Fruit fly (Drosophila melanogaster) whole organism, embryonic: ENCODE measurements around the gene CG6153.
A peak's percentile ranks its signal among the peaks of the same experiment; 100 is the strongest.

Experiments used
- Abd-B ChIP-seq: fragments of 200-800 bp; sonication (Bioruptor generic); optimal IDR thresholded peaks from 2 replicates; lab custom pipeline; 2018; ENCODE audit warnings: missing biosample characterization, mild to moderate bottlenecking, missing genetic modification characterization, moderate library complexity
- Blimp-1 ChIP-seq: fragments of 200-800 bp; sonication (Bioruptor generic); optimal IDR thresholded peaks from 3 replicates; lab custom pipeline; 2018; ENCODE audit warnings: missing biosample characterization, missing genetic modification characterization, mild to moderate bottlenecking, moderate library complexity, missing genetic modification reagents
- CG10543 ChIP-seq: fragments of 200-800 bp; sonication (Bioruptor generic); optimal IDR thresholded peaks from 3 replicates; lab custom pipeline; 2017; ENCODE audit warnings: missing biosample characterization, mild to moderate bottlenecking, missing genetic modification characterization, moderate library complexity
- CG11093 ChIP-seq: fragments of 200-800 bp; sonication (Bioruptor generic); IDR thresholded peaks from 3 replicates; pipeline ENCODE4 v1.3.6; 2022; ENCODE audit warnings: missing biosample characterization, missing genetic modification characterization
- CG11247 ChIP-seq: fragments of 200-800 bp; sonication (Bioruptor generic); IDR thresholded peaks from 2 replicates; pipeline ENCODE4 v1.3.6; 2022; ENCODE audit warnings: missing biosample characterization, missing genetic modification characterization
- CG12299 ChIP-seq: fragments of 200-800 bp; sonication (Bioruptor generic); optimal IDR thresholded peaks from 2 replicates; lab custom pipeline; 2018; ENCODE audit warnings: missing biosample characterization, mild to moderate bottlenecking, missing genetic modification characterization
- CG12391 ChIP-seq: fragments of 200-800 bp; sonication (Bioruptor generic); optimal IDR thresholded peaks from 3 replicates; lab custom pipeline; 2018; ENCODE audit warnings: missing biosample characterization, mild to moderate bottlenecking, missing genetic modification characterization, moderate library complexity
- CG13296 ChIP-seq: fragments of 200-800 bp; sonication (Bioruptor generic); optimal IDR thresholded peaks from 3 replicates; lab custom pipeline; 2018; ENCODE audit warnings: missing biosample characterization, mild to moderate bottlenecking, missing genetic modification characterization
- CG14014 ChIP-seq: fragments of 200-800 bp; sonication (Bioruptor generic); IDR thresholded peaks from 2 replicates; pipeline ENCODE4 v1.3.6; 2022; ENCODE audit warnings: missing biosample characterization, missing genetic modification characterization
- CG17829 ChIP-seq: fragments of 200-800 bp; optimal IDR thresholded peaks from 2 replicates; lab custom pipeline; 2019; ENCODE audit warnings: missing biosample characterization, mild to moderate bottlenecking, missing genetic modification characterization, moderate library complexity
- CG2712 ChIP-seq: fragments of 200-800 bp; optimal IDR thresholded peaks from 3 replicates; lab custom pipeline; 2019; ENCODE audit warnings: missing biosample characterization, mild to moderate bottlenecking, missing genetic modification characterization, moderate library complexity
- CG3726 ChIP-seq: fragments of 200-800 bp; sonication (Bioruptor generic); IDR thresholded peaks from 3 replicates; pipeline ENCODE4, ENCODE4 v1.3.6; 2022; ENCODE audit warnings: missing biosample characterization, missing genetic modification characterization
- CG43689 ChIP-seq: fragments of 200-800 bp; sonication (Bioruptor generic); IDR thresholded peaks from 2 replicates; pipeline ENCODE4 v1.3.6; 2022; ENCODE audit warnings: missing biosample characterization, missing genetic modification characterization
- CG4707 ChIP-seq: fragments of 200-800 bp; sonication (Bioruptor generic); optimal IDR thresholded peaks from 2 replicates; lab custom pipeline; 2018; ENCODE audit warnings: missing biosample characterization, mild to moderate bottlenecking, missing genetic modification characterization, moderate library complexity
- CG4730 ChIP-seq: fragments of 200-800 bp; sonication (Bioruptor generic); IDR thresholded peaks from 2 replicates; pipeline ENCODE4 v1.3.6; 2022; ENCODE audit warnings: missing biosample characterization, missing genetic modification characterization
- CG6765 ChIP-seq: fragments of 200-800 bp; sonication (Bioruptor generic); optimal IDR thresholded peaks from 3 replicates; lab custom pipeline; 2017; ENCODE audit warnings: missing biosample characterization, mild to moderate bottlenecking, missing genetic modification characterization
- CG6791 ChIP-seq: fragments of 200-800 bp; sonication (Bioruptor generic); IDR thresholded peaks from 3 replicates; pipeline ENCODE4 v1.3.6; 2022; ENCODE audit warnings: missing biosample characterization, missing genetic modification characterization; ENCODE audit not compliant: partially characterized antibody
- CG6854 ChIP-seq: fragments of 200-800 bp; sonication (Bioruptor generic); optimal IDR thresholded peaks from 3 replicates; lab custom pipeline; 2017; ENCODE audit warnings: missing biosample characterization, mild to moderate bottlenecking, missing genetic modification characterization
- CG7271 ChIP-seq: fragments of 200-800 bp; sonication (Bioruptor generic); optimal IDR thresholded peaks from 2 replicates; lab custom pipeline; 2018; ENCODE audit warnings: missing biosample characterization, mild to moderate bottlenecking, missing genetic modification characterization, moderate library complexity
- CG7372 ChIP-seq: fragments of 200-800 bp; sonication (Bioruptor generic); IDR thresholded peaks from 2 replicates; pipeline ENCODE4 v1.3.6; 2022; ENCODE audit warnings: missing biosample characterization, missing genetic modification characterization
- CG7963 ChIP-seq: fragments of 200-800 bp; sonication (Bioruptor generic); IDR thresholded peaks from 3 replicates; pipeline ENCODE4 v1.3.6; 2022; ENCODE audit warnings: missing biosample characterization, missing genetic modification characterization; ENCODE audit not compliant: partially characterized antibody
- Dll ChIP-seq: fragments of 200-800 bp; sonication (Bioruptor generic); IDR thresholded peaks from 4 replicates; pipeline ENCODE4 v1.3.6; 2022; ENCODE audit warnings: missing biosample characterization, missing genetic modification characterization; ENCODE audit not compliant: partially characterized antibody
- Ets65A ChIP-seq: fragments of 200-800 bp; sonication (Bioruptor generic); peaks from one replicate; lab custom pipeline; 2016; ENCODE audit warnings: missing biosample characterization, missing genetic modification characterization
- HLH4C ChIP-seq: fragments of 200-800 bp; sonication (Bioruptor generic); IDR thresholded peaks from 3 replicates; pipeline ENCODE4 v1.3.6; 2022; ENCODE audit warnings: missing biosample characterization, missing genetic modification characterization; ENCODE audit not compliant: partially characterized antibody
- HLH54F ChIP-seq: fragments of 200-800 bp; sonication (Bioruptor generic); optimal IDR thresholded peaks from 3 replicates; lab custom pipeline; 2016; ENCODE audit warnings: missing biosample characterization, missing genetic modification characterization
- MBD-R2 ChIP-seq: fragments of 200-800 bp; sonication (Bioruptor generic); IDR thresholded peaks from 2 replicates; pipeline ENCODE4 v1.3.6; 2022; ENCODE audit warnings: missing biosample characterization, missing genetic modification characterization
- Nf-YB ChIP-seq: fragments of 200-800 bp; sonication (Bioruptor generic); optimal IDR thresholded peaks from 3 replicates; lab custom pipeline; 2019; ENCODE audit warnings: missing biosample characterization, mild to moderate bottlenecking, missing genetic modification characterization, moderate library complexity
- NfI ChIP-seq: fragments of 200-800 bp; sonication (Bioruptor generic); optimal IDR thresholded peaks from 3 replicates; lab custom pipeline; 2018; ENCODE audit warnings: missing biosample characterization, mild to moderate bottlenecking, missing genetic modification characterization, moderate library complexity
- PHDP ChIP-seq: fragments of 200-800 bp; sonication (Bioruptor generic); optimal IDR thresholded peaks from 3 replicates; lab custom pipeline; 2018; ENCODE audit warnings: missing biosample characterization, mild to moderate bottlenecking, missing genetic modification characterization, moderate library complexity
- Stat92E ChIP-seq, 3 experiments: fragments of >200 bp in 2 of 3; fragments of 200-800 bp in 1 of 3; sonication (Bioruptor generic) in 1 of 3; optimal IDR thresholded peaks; 2 replicates each; lab custom pipeline; 2017 to 2019; ENCODE audit warnings: missing biosample characterization in 3 of 3, missing genetic modification characterization in 3 of 3, mild to moderate bottlenecking in 1 of 3, moderate library complexity in 1 of 3
- luna ChIP-seq: fragments of 200-800 bp; sonication (Bioruptor generic); optimal IDR thresholded peaks from 2 replicates; lab custom pipeline; 2016; ENCODE audit warnings: missing biosample characterization, missing genetic modification characterization
- org-1 ChIP-seq: fragments of 200-800 bp; sonication (Bioruptor generic); optimal IDR thresholded peaks from 2 replicates; lab custom pipeline; 2017; ENCODE audit warnings: missing biosample characterization, missing genetic modification characterization
- pb ChIP-seq: fragments of 200-800 bp; sonication (Bioruptor generic); optimal IDR thresholded peaks from 3 replicates; lab custom pipeline; 2016; ENCODE audit warnings: missing biosample characterization, missing genetic modification characterization
- peb ChIP-seq: fragments of 200-800 bp; sonication (Bioruptor generic); IDR thresholded peaks from 2 replicates; pipeline ENCODE4 v1.3.6; 2022; ENCODE audit warnings: missing biosample characterization, missing genetic modification characterization
- pfk ChIP-seq: fragments of 200-800 bp; sonication (Bioruptor generic); optimal IDR thresholded peaks from 2 replicates; lab custom pipeline; 2018; ENCODE audit warnings: missing biosample characterization, mild to moderate bottlenecking, missing genetic modification characterization, moderate library complexity
- pho ChIP-seq: fragments of 200-800 bp; sonication (Bioruptor generic); optimal IDR thresholded peaks from 2 replicates; lab custom pipeline; 2016; ENCODE audit warnings: missing biosample characterization, missing genetic modification characterization
- pita ChIP-seq: fragments of 200-800 bp; sonication (Bioruptor generic); optimal IDR thresholded peaks from 2 replicates; lab custom pipeline; 2017; ENCODE audit warnings: missing biosample characterization, mild to moderate bottlenecking, missing genetic modification characterization
- prd ChIP-seq, 3 experiments: fragments of >200 bp in 2 of 3; fragments of 200-800 bp in 1 of 3; sonication (Bioruptor generic) in 1 of 3; optimal IDR thresholded peaks in 2 of 3; IDR thresholded peaks in 1 of 3; 2 replicates in 2 of 3; 3 replicates in 1 of 3; pipeline versions ENCODE4 v1.3.6 to Lab custom; 2017 to 2022; ENCODE audit warnings: missing biosample characterization in 1 of 3, missing genetic modification characterization in 1 of 3
- pzg ChIP-seq: fragments of 200-800 bp; sonication (Bioruptor generic); optimal IDR thresholded peaks from 3 replicates; lab custom pipeline; 2018; ENCODE audit warnings: missing biosample characterization, mild to moderate bottlenecking, missing genetic modification characterization, moderate library complexity
- sens-2 ChIP-seq: fragments of 200-800 bp; sonication (Bioruptor generic); IDR thresholded peaks from 2 replicates; pipeline ENCODE4 v1.3.6; 2022; ENCODE audit warnings: missing biosample characterization, missing genetic modification characterization
- sima ChIP-seq: fragments of 200-800 bp; sonication (Bioruptor generic); optimal IDR thresholded peaks from 2 replicates; lab custom pipeline; 2016; ENCODE audit warnings: missing biosample characterization, missing genetic modification characterization
- slp2 ChIP-seq: fragments of 200-800 bp; sonication (Bioruptor generic); optimal IDR thresholded peaks from 2 replicates; lab custom pipeline; 2016; ENCODE audit warnings: missing biosample characterization, missing genetic modification characterization
- stwl ChIP-seq: fragments of 200-800 bp; sonication (Bioruptor generic); optimal IDR thresholded peaks from 3 replicates; lab custom pipeline; 2018; ENCODE audit warnings: missing biosample characterization, mild to moderate bottlenecking, missing genetic modification characterization, moderate library complexity
- tll ChIP-seq, 2 experiments: fragments of 200-800 bp in 1 of 2; fragments of >200 bp in 1 of 2; sonication (Bioruptor generic) in 1 of 2; optimal IDR thresholded peaks; 2 replicates each; lab custom pipeline; 2017 to 2019; ENCODE audit warnings: missing biosample characterization in 2 of 2, missing genetic modification characterization in 2 of 2, mild to moderate bottlenecking in 1 of 2, moderate library complexity in 1 of 2
- vvl ChIP-seq: fragments of 200-800 bp; sonication (Bioruptor generic); IDR thresholded peaks from 2 replicates; pipeline ENCODE4 v1.3.6; 2022; ENCODE audit warnings: missing biosample characterization, missing genetic modification characterization
- zen ChIP-seq: fragments of 200-800 bp; sonication (Bioruptor generic); optimal IDR thresholded peaks from 3 replicates; lab custom pipeline; 2018; ENCODE audit warnings: missing biosample characterization, mild to moderate bottlenecking, missing genetic modification characterization, moderate library complexity

The CG6153 gene

dm6 chr2L:12720430-12721396 lies 27.9 kb downstream of the CG6153 start (continued):
- TF ChIP-seq Blimp-1 (GFP tag; lab: Kevin White, UChicago), result peak; percentile 53
- no peak for TF ChIP-seq CG4707 (GFP tag; lab: Kevin White, UChicago)
- peak; percentile 8 for TF ChIP-seq CG6765 (GFP tag; lab: Kevin White, UChicago)
- TF ChIP-seq zen, result no peak
- no peak for TF ChIP-seq CG6854 (GFP tag; lab: Kevin White, UChicago)
- no peak for TF ChIP-seq CG43689
- no peak for TF ChIP-seq CG12299
- peak; percentile 52 for TF ChIP-seq CG13296 (GFP tag; lab: Kevin White, UChicago)
- peak; percentile 69; the same call in 1 of the 2 replicates for TF ChIP-seq sens-2
- no peak for TF ChIP-seq luna (GFP tag; lab: Kevin White, UChicago)
- no peak for TF ChIP-seq pzg (GFP tag; lab: Kevin White, UChicago)
- no peak for TF ChIP-seq CG7271 (tag; lab: Kevin White, UChicago)
- TF ChIP-seq CG14014 (GFP tag; lab: Robert Waterston, UW), result peak; percentile 59
- peak; percentile 18; the same call in 1 of the 2 replicates for TF ChIP-seq peb (GFP tag; lab: Robert Waterston, UW)
- peak; percentile 42; the same call in 1 of the 2 replicates for TF ChIP-seq CG11247 (GFP tag; lab: Robert Waterston, UW)
- peak; percentile 21 for TF ChIP-seq pho (GFP tag; lab: Kevin White, UChicago)
- TF ChIP-seq CG12391 (tag; lab: Kevin White, UChicago), result peak; percentile 47
- TF ChIP-seq CG3726 (GFP tag; lab: Robert Waterston, UW), result peak; percentile 75; the same call in 1 of the 3 replicates
- TF ChIP-seq pita, result no peak
- TF ChIP-seq Abd-B (GFP tag; lab: Kevin White, UChicago), result peak; percentile 1
- TF ChIP-seq tll (GFP tag; optimal IDR thresholded peaks at IDR 0.05; lab: Kevin White, UChicago), result no peak
- no peak for TF ChIP-seq pfk (GFP tag; lab: Kevin White, UChicago)
- TF ChIP-seq CG11093 (GFP tag; lab: Robert Waterston, UW), result 0 out of 3 replicates have a peak, but pooled peaks have one; percentile 38
- TF ChIP-seq CG7372 (GFP tag; lab: Robert Waterston, UW), result no peak
- no peak for TF ChIP-seq sima (GFP tag; lab: Kevin White, UChicago)
- TF ChIP-seq prd (optimal IDR thresholded peaks at IDR 0.05; lab: Kevin White, UChicago), result no peak
- TF ChIP-seq prd (GFP tag; IDR thresholded peaks at IDR 0.05; lab: Robert Waterston, UW), result peak; percentile 74
- TF ChIP-seq CG10543, result peak; percentile 53
- TF ChIP-seq vvl (GFP tag; lab: Robert Waterston, UW), result no peak
- TF ChIP-seq stwl, result no peak
- peak; percentile 48; the same call in 1 of the 2 replicates for TF ChIP-seq CG4730 (GFP tag; lab: Robert Waterston, UW)
- TF ChIP-seq Nf-YB, result peak; percentile 20
- no peak for TF ChIP-seq Dll
- TF ChIP-seq slp2 (GFP tag; lab: Kevin White, UChicago), result no peak
- peak; percentile 0 for TF ChIP-seq org-1 (GFP tag; lab: Kevin White, UChicago)
- TF ChIP-seq HLH54F (GFP tag; lab: Kevin White, UChicago), result peak; percentile 27
- TF ChIP-seq pb (GFP tag; lab: Kevin White, UChicago), result no peak
- TF ChIP-seq CG7963 (GFP tag; lab: Robert Waterston, UW), result no peak
- no peak for TF ChIP-seq Stat92E (GFP tag; optimal IDR thresholded peaks at IDR 0.05; lab: Kevin White, UChicago)
- peak; percentile 50 for TF ChIP-seq CG17829 (tag; lab: Kevin White, UChicago)
- TF ChIP-seq CG6791, result no peak
- peak; percentile 62 for TF ChIP-seq Ets65A
- TF ChIP-seq HLH4C (GFP tag; lab: Robert Waterston, UW), result no peak
- TF ChIP-seq PHDP (tag; lab: Kevin White, UChicago), result peak; percentile 39
- peak; percentile 37 for TF ChIP-seq MBD-R2 (GFP tag; lab: Robert Waterston, UW)
- TF ChIP-seq CG2712 (tag; lab: Kevin White, UChicago), result peak; percentile 65
- TF ChIP-seq NfI (GFP tag; lab: Kevin White, UChicago), result peak; percentile 17
